Fruit fly (Drosophila melanogaster) whole organism, embryonic: ENCODE results near the gene Arfip.

Experiments
- Bgb ChIP-seq: fragments of 200-800 bp; sonication (Bioruptor generic); IDR thresholded peaks from 2 replicates; pipeline ENCODE4 v1.3.6; 2022; ENCODE audit warnings: missing biosample characterization, missing genetic modification characterization; ENCODE audit not compliant: partially characterized antibody
- CG10366 ChIP-seq: fragments of 200-800 bp; sonication (Bioruptor generic); IDR thresholded peaks from 2 replicates; pipeline ENCODE4 v1.3.6; 2022; ENCODE audit warnings: missing biosample characterization, missing genetic modification characterization
- CG12104 ChIP-seq: fragments of 200-800 bp; sonication (Bioruptor generic); optimal IDR thresholded peaks from 3 replicates; lab custom pipeline; 2016; ENCODE audit warnings: missing biosample characterization, missing genetic modification characterization
- CG14860 ChIP-seq: fragments of 200-800 bp; sonication (Bioruptor generic); IDR thresholded peaks from 3 replicates; pipeline ENCODE4 v1.3.6; 2022; ENCODE audit warnings: missing biosample characterization, missing genetic modification characterization; ENCODE audit not compliant: partially characterized antibody
- CG15479 ChIP-seq: fragments of 200-800 bp; sonication (Bioruptor generic); optimal IDR thresholded peaks from 3 replicates; lab custom pipeline; 2019; ENCODE audit warnings: missing biosample characterization, mild to moderate bottlenecking, missing genetic modification characterization, moderate library complexity
- CG2120 ChIP-seq: fragments of 200-800 bp; sonication (Bioruptor generic); optimal IDR thresholded peaks from 3 replicates; lab custom pipeline; 2016; ENCODE audit warnings: missing biosample characterization, missing genetic modification characterization
- CG30431 ChIP-seq: fragments of 200-800 bp; sonication (Bioruptor generic); optimal IDR thresholded peaks from 2 replicates; lab custom pipeline; 2017; ENCODE audit warnings: missing biosample characterization, missing genetic modification characterization
- CG3065 ChIP-seq: fragments of 200-800 bp; sonication (Bioruptor generic); optimal IDR thresholded peaks from 2 replicates; lab custom pipeline; 2016; ENCODE audit warnings: missing biosample characterization, missing genetic modification characterization
- CG31388 ChIP-seq: fragments of 200-800 bp; sonication (Bioruptor generic); optimal IDR thresholded peaks from 2 replicates; lab custom pipeline; 2016; ENCODE audit warnings: missing biosample characterization, missing genetic modification characterization
- CG34224 ChIP-seq: fragments of 200-800 bp; sonication (Bioruptor generic); IDR thresholded peaks from 3 replicates; pipeline ENCODE4 v1.3.6; 2022; ENCODE audit warnings: missing biosample characterization, missing genetic modification characterization; ENCODE audit not compliant: partially characterized antibody
- CG3726 ChIP-seq: fragments of 200-800 bp; sonication (Bioruptor generic); IDR thresholded peaks from 3 replicates; pipeline ENCODE4, ENCODE4 v1.3.6; 2022; ENCODE audit warnings: missing biosample characterization, missing genetic modification characterization
- CG4617 ChIP-seq: fragments of 200-800 bp; sonication (Bioruptor generic); optimal IDR thresholded peaks from 3 replicates; lab custom pipeline; 2016; ENCODE audit warnings: missing biosample characterization, missing genetic modification characterization, borderline replicate concordance
- CG7372 ChIP-seq: fragments of 200-800 bp; sonication (Bioruptor generic); IDR thresholded peaks from 2 replicates; pipeline ENCODE4 v1.3.6; 2022; ENCODE audit warnings: missing biosample characterization, missing genetic modification characterization
- CG7987 ChIP-seq: fragments of 200-800 bp; sonication (Bioruptor generic); optimal IDR thresholded peaks from 2 replicates; lab custom pipeline; 2018; ENCODE audit warnings: missing biosample characterization, mild to moderate bottlenecking, missing genetic modification characterization, moderate library complexity
- CG8290 ChIP-seq, 3 experiments: fragments of 200-800 bp; sonication (Bioruptor generic); optimal IDR thresholded peaks; 2 replicates each; lab custom pipeline; 2016 to 2019; ENCODE audit warnings: missing biosample characterization in 3 of 3, missing genetic modification characterization in 3 of 3, mild to moderate bottlenecking in 2 of 3, moderate library complexity in 1 of 3
- CG8359 ChIP-seq: fragments of 200-800 bp; sonication (Bioruptor generic); optimal IDR thresholded peaks from 2 replicates; lab custom pipeline; 2017; ENCODE audit warnings: missing biosample characterization, mild to moderate bottlenecking, missing genetic modification characterization, borderline replicate concordance
- CG8388 ChIP-seq: fragments of 200-800 bp; sonication (Bioruptor generic); optimal IDR thresholded peaks from 2 replicates; lab custom pipeline; 2019; ENCODE audit warnings: missing biosample characterization, mild to moderate bottlenecking, missing genetic modification characterization, moderate library complexity
- CG8765 ChIP-seq: fragments of 200-800 bp; sonication (Bioruptor generic); IDR thresholded peaks from 2 replicates; pipeline ENCODE4 v1.3.6; 2022; ENCODE audit warnings: missing biosample characterization, missing genetic modification characterization
- CG9609 ChIP-seq: fragments of 200-800 bp; sonication (Bioruptor generic); optimal IDR thresholded peaks from 3 replicates; lab custom pipeline; 2016; ENCODE audit warnings: missing biosample characterization, missing genetic modification characterization
- Dip3 ChIP-seq: fragments of 200-800 bp; sonication (Bioruptor generic); optimal IDR thresholded peaks from 3 replicates; lab custom pipeline; 2016; ENCODE audit warnings: missing biosample characterization, missing genetic modification characterization
- Eip74EF ChIP-seq, 2 experiments: fragments of 200-800 bp in 1 of 2; fragments of >200 bp in 1 of 2; sonication (Bioruptor generic) in 1 of 2; optimal IDR thresholded peaks; 2 replicates each; lab custom pipeline; 2017 to 2019; ENCODE audit warnings: missing biosample characterization in 2 of 2, missing genetic modification characterization in 2 of 2, mild to moderate bottlenecking in 1 of 2, moderate library complexity in 1 of 2
- Ets65A ChIP-seq: fragments of 200-800 bp; sonication (Bioruptor generic); peaks from one replicate; lab custom pipeline; 2016; ENCODE audit warnings: missing biosample characterization, missing genetic modification characterization
- Fer3 ChIP-seq: fragments of 200-800 bp; sonication (Bioruptor generic); optimal IDR thresholded peaks from 2 replicates; lab custom pipeline; 2018; ENCODE audit warnings: missing biosample characterization, mild to moderate bottlenecking, missing genetic modification characterization, moderate library complexity
- HHEX ChIP-seq: fragments of 200-800 bp; sonication (Bioruptor generic); optimal IDR thresholded peaks from 3 replicates; lab custom pipeline; 2017; ENCODE audit warnings: missing biosample characterization, mild to moderate bottlenecking, missing genetic modification characterization, missing genetic modification reagents
- Lpt ChIP-seq: fragments of >200 bp; optimal IDR thresholded peaks from 2 replicates; lab custom pipeline; 2018; ENCODE audit warnings: missing biosample characterization, missing genetic modification characterization
- Mad ChIP-seq: fragments of 200-800 bp; sonication (Bioruptor generic); optimal IDR thresholded peaks from 2 replicates; lab custom pipeline; 2016; ENCODE audit warnings: missing biosample characterization, missing genetic modification characterization
- Mes4 ChIP-seq: fragments of 200-800 bp; sonication (Bioruptor generic); optimal IDR thresholded peaks from 2 replicates; lab custom pipeline; 2016; ENCODE audit warnings: missing biosample characterization, missing genetic modification characterization
- Mrtf ChIP-seq: fragments of 200-800 bp; sonication (Bioruptor generic); IDR thresholded peaks from 3 replicates; pipeline ENCODE4 v1.3.6; 2022; ENCODE audit warnings: missing biosample characterization, missing genetic modification characterization
- Rfx ChIP-seq: fragments of 200-800 bp; sonication (Bioruptor generic); IDR thresholded peaks from 2 replicates; pipeline ENCODE4 v1.3.6; 2022; ENCODE audit warnings: missing biosample characterization, missing genetic modification characterization
- YL-1 ChIP-seq: fragments of 200-800 bp; sonication (Bioruptor generic); optimal IDR thresholded peaks from 3 replicates; lab custom pipeline; 2017; ENCODE audit warnings: missing biosample characterization, mild to moderate bottlenecking, missing genetic modification characterization
- ab ChIP-seq: fragments of 200-800 bp; sonication (Bioruptor generic); optimal IDR thresholded peaks from 2 replicates; lab custom pipeline; 2016; ENCODE audit warnings: missing biosample characterization, missing genetic modification characterization
- ase ChIP-seq: fragments of 200-800 bp; sonication (Bioruptor generic); IDR thresholded peaks from 3 replicates; pipeline ENCODE4 v1.3.6; 2022; ENCODE audit warnings: missing biosample characterization, missing genetic modification characterization
- ato ChIP-seq: fragments of 200-800 bp; sonication (Bioruptor generic); IDR thresholded peaks from 2 replicates; pipeline ENCODE4 v1.3.6; 2022; ENCODE audit warnings: missing biosample characterization, missing genetic modification characterization; ENCODE audit not compliant: partially characterized antibody
- caup ChIP-seq: fragments of 200-800 bp; sonication (Bioruptor generic); optimal IDR thresholded peaks from 3 replicates; lab custom pipeline; 2017; ENCODE audit warnings: missing biosample characterization, mild to moderate bottlenecking, missing genetic modification characterization, moderate library complexity; ENCODE audit not compliant: severe bottlenecking
- chn ChIP-seq: fragments of 200-800 bp; sonication (Bioruptor generic); optimal IDR thresholded peaks from 2 replicates; lab custom pipeline; 2016; ENCODE audit warnings: missing biosample characterization, missing genetic modification characterization
- eyg ChIP-seq: fragments of 200-800 bp; sonication (Bioruptor generic); optimal IDR thresholded peaks from 3 replicates; lab custom pipeline; 2016; ENCODE audit warnings: missing biosample characterization, missing genetic modification characterization
- fd96Cb ChIP-seq: fragments of 200-800 bp; sonication (Bioruptor generic); optimal IDR thresholded peaks from 2 replicates; lab custom pipeline; 2018; ENCODE audit warnings: missing biosample characterization, mild to moderate bottlenecking, missing genetic modification characterization, moderate library complexity
- ftz-f1 ChIP-seq: fragments of 200-800 bp; sonication (Bioruptor generic); optimal IDR thresholded peaks from 2 replicates; lab custom pipeline; 2016; ENCODE audit warnings: missing biosample characterization, missing genetic modification characterization
- grn ChIP-seq: fragments of 200-800 bp; sonication (Bioruptor generic); optimal IDR thresholded peaks from 3 replicates; lab custom pipeline; 2017; ENCODE audit warnings: missing biosample characterization, missing genetic modification characterization
- jigr1 ChIP-seq: fragments of 200-800 bp; sonication (Bioruptor generic); IDR thresholded peaks from 3 replicates; pipeline ENCODE4 v1.3.6; 2022; ENCODE audit warnings: missing biosample characterization, missing genetic modification characterization
- jumu ChIP-seq: fragments of 200-800 bp; sonication (Bioruptor generic); optimal IDR thresholded peaks from 3 replicates; lab custom pipeline; 2016; ENCODE audit warnings: missing biosample characterization, missing genetic modification characterization
- kay ChIP-seq: fragments of 200-800 bp; sonication (Bioruptor generic); optimal IDR thresholded peaks from 2 replicates; lab custom pipeline; 2016; ENCODE audit warnings: missing biosample characterization, missing genetic modification characterization
- lov ChIP-seq, 2 experiments: fragments of 200-800 bp in 1 of 2; fragments of >200 bp in 1 of 2; sonication (Bioruptor generic) in 1 of 2; IDR thresholded peaks in 1 of 2; optimal IDR thresholded peaks in 1 of 2; 2 replicates in 1 of 2; 3 replicates in 1 of 2; pipeline versions ENCODE4 v1.3.6 to Lab custom; 2017 to 2022; ENCODE audit warnings: missing biosample characterization in 1 of 2, missing genetic modification characterization in 1 of 2
- pb ChIP-seq: fragments of 200-800 bp; sonication (Bioruptor generic); optimal IDR thresholded peaks from 3 replicates; lab custom pipeline; 2016; ENCODE audit warnings: missing biosample characterization, missing genetic modification characterization
- pum ChIP-seq: fragments of 200-800 bp; sonication (Bioruptor generic); optimal IDR thresholded peaks from 2 replicates; lab custom pipeline; 2016; ENCODE audit warnings: missing biosample characterization, missing genetic modification characterization
- salm ChIP-seq: fragments of 200-800 bp; sonication (Bioruptor generic); optimal IDR thresholded peaks from 2 replicates; lab custom pipeline; 2018; ENCODE audit warnings: missing biosample characterization, mild to moderate bottlenecking, missing genetic modification characterization
- slou ChIP-seq: fragments of 200-800 bp; sonication (Bioruptor generic); optimal IDR thresholded peaks from 3 replicates; lab custom pipeline; 2016; ENCODE audit warnings: missing biosample characterization, missing genetic modification characterization
- sug ChIP-seq: fragments of 200-800 bp; optimal IDR thresholded peaks from 2 replicates; lab custom pipeline; 2019; ENCODE audit warnings: missing biosample characterization, mild to moderate bottlenecking, missing genetic modification characterization, moderate library complexity
- wdn ChIP-seq: fragments of 200-800 bp; sonication (Bioruptor generic); IDR thresholded peaks from 2 replicates; pipeline ENCODE4 v1.3.6; 2022; ENCODE audit warnings: missing biosample characterization, missing genetic modification characterization
- wek ChIP-seq: fragments of 200-800 bp; sonication (Bioruptor generic); optimal IDR thresholded peaks from 3 replicates; lab custom pipeline; 2018; ENCODE audit warnings: missing biosample characterization, mild to moderate bottlenecking, missing genetic modification characterization, moderate library complexity

Arfip gene

dm6 chr3R:11226496-11226895, 8.3 kb downstream of the Arfip start, which contains the start of gene CG17726 (continued):
- TF ChIP-seq wdn (GFP tag; lab: Robert Waterston, UW) (peak; percentile 96), Eip74EF (GFP tag; optimal IDR thresholded peaks at IDR 0.05; lab: Kevin White, UChicago) (peak in 1 of 2 experiments; percentile 97), CG9609 (GFP tag; lab: Kevin White, UChicago) (peak; percentile 86), CG3726 (GFP tag; lab: Robert Waterston, UW) (peak; percentile 95), CG34224 (no peak), kay (GFP tag; lab: Kevin White, UChicago) (peak; percentile 87), Mes4 (GFP tag; lab: Kevin White, UChicago) (peak; percentile 89), Ets65A (peak; percentile 91), CG30431 (GFP tag; lab: Kevin White, UChicago) (peak; percentile 91), ftz-f1 (GFP tag; lab: Kevin White, UChicago) (peak; percentile 44), lov (optimal IDR thresholded peaks at IDR 0.05; lab: Kevin White, UChicago) (no peak), lov (GFP tag; IDR thresholded peaks at IDR 0.05; lab: Robert Waterston, UW) (peak; percentile 98), CG8359 (GFP tag; lab: Kevin White, UChicago) (peak; percentile 83), Mad (GFP tag; lab: Kevin White, UChicago) (peak; percentile 89), ato (GFP tag; lab: Robert Waterston, UW) (no peak), pb (GFP tag; lab: Kevin White, UChicago) (peak; percentile 57), CG3065 (peak; percentile 93), CG8388 (GFP tag; lab: Kevin White, UChicago) (peak; percentile 98), eyg (GFP tag; lab: Kevin White, UChicago) (peak; percentile 66), Fer3 (tag; lab: Kevin White, UChicago) (peak; percentile 98), ab (GFP tag; lab: Kevin White, UChicago) (peak; percentile 27), CG10366 (GFP tag; lab: Robert Waterston, UW) (peak; percentile 98), HHEX (GFP tag; lab: Kevin White, UChicago) (peak; percentile 91), CG4617 (GFP tag; lab: Kevin White, UChicago) (peak; percentile 93), CG15479 (GFP tag; lab: Kevin White, UChicago) (peak; percentile 65), fd96Cb (tag; lab: Kevin White, UChicago) (peak; percentile 97), CG12104 (GFP tag; lab: Kevin White, UChicago) (peak; percentile 89), CG31388 (GFP tag; lab: Kevin White, UChicago) (peak; percentile 97), CG2120 (GFP tag; lab: Kevin White, UChicago) (peak; percentile 97), YL-1 (GFP tag; lab: Kevin White, UChicago) (peak; percentile 95), Dip3 (GFP tag; lab: Kevin White, UChicago) (peak; percentile 81), pum (GFP tag; lab: Kevin White, UChicago) (peak; percentile 88), sug (tag; lab: Kevin White, UChicago) (peak; percentile 95), CG7987 (peak; percentile 65), jigr1 (GFP tag; lab: Robert Waterston, UW) (peak; percentile 88), Rfx (GFP tag; lab: Robert Waterston, UW) (peak; percentile 98), Lpt (no peak), Mrtf (peak; percentile 96), wek (peak; percentile 79), CG8765 (GFP tag; lab: Robert Waterston, UW) (peak; percentile 97), caup (GFP tag; lab: Kevin White, UChicago) (peak; percentile 90), salm (tag; lab: Kevin White, UChicago) (peak; percentile 97), chn (peak; percentile 94), Bgb (GFP tag; lab: Robert Waterston, UW) (no peak), CG14860 (GFP tag; lab: Robert Waterston, UW) (no peak), grn (GFP tag; lab: Kevin White, UChicago) (peak; percentile 70), slou (GFP tag; lab: Kevin White, UChicago) (peak; percentile 86), CG7372 (peak; percentile 97), CG8290 (GFP tag; optimal IDR thresholded peaks at IDR 0.05; lab: Kevin White, UChicago) (peak; percentile 94), CG8290 (tag; optimal IDR thresholded peaks at IDR 0.05; lab: Kevin White, UChicago) (peak in 1 of 2 experiments; percentile 75), jumu (GFP tag; lab: Kevin White, UChicago) (peak; percentile 79), ase (GFP tag; lab: Robert Waterston, UW) (peak; percentile 98)
